Worm (Caenorhabditis elegans): ENCODE measurements around the gene str-148.

- no peak for TF ChIP-seq zag-1 (tag; optimal IDR thresholded peaks at IDR 0.05)
- TF ChIP-seq elt-2 (tag; optimal IDR thresholded peaks at IDR 0.05) = no peak
- no peak for TF ChIP-seq snpc-4 (tag; optimal IDR thresholded peaks at IDR 0.05)
- TF ChIP-seq nhr-237 (tag; optimal IDR thresholded peaks at IDR 0.05) = no peak
- TF ChIP-seq nhr-76 (tag; optimal IDR thresholded peaks at IDR 0.05) = no peak
- no peak for TF ChIP-seq pha-4 (tag; optimal IDR thresholded peaks at IDR 0.05)
- no peak for TF ChIP-seq ztf-4 (tag; optimal IDR thresholded peaks at IDR 0.05)
- no peak for TF ChIP-seq elt-3 (tag; optimal IDR thresholded peaks at IDR 0.05)
- TF ChIP-seq nhr-77 (tag; optimal IDR thresholded peaks at IDR 0.05) = no peak
These were observed 5.3 kb upstream of the str-148 start, which contains the start of gene fbxb-39 for ce11 chrII:1040464-1040863.

Data from whole organism, L3 larva.